Worm (Caenorhabditis elegans): ENCODE data around the gene F33G12.6.

- TF ChIP-seq rnt-1 (tag; optimal IDR thresholded peaks at IDR 0.05) (no peak), dmd-4 (tag; optimal IDR thresholded peaks at IDR 0.05; ENCODE audit: borderline replicate concordance) (no peak), ceh-30 (tag; optimal IDR thresholded peaks at IDR 0.05) (no peak), hlh-30 (tag; optimal IDR thresholded peaks at IDR 0.05; ENCODE audit: insufficient read depth) (no peak), nfya-1 (tag; optimal IDR thresholded peaks at IDR 0.05) (no peak), fkh-10 (GFP tag; optimal IDR thresholded peaks at IDR 0.05) (no peak), C08G9.2 (tag; optimal IDR thresholded peaks at IDR 0.05) (no peak), dve-1 (tag; optimal IDR thresholded peaks at IDR 0.05) (no peak)
Observed at ce11 chrII:5101701-5102100, 52.0 kb downstream of the F33G12.6 start, which contains the start of the genes idpb-3 and idpb-1.

All from whole organism, late embryonic.